Worm (Caenorhabditis elegans) whole organism, mixed stage, embryonic: ENCODE results near the gene Y102A5C.2.

Experiments used
- ceh-83 ChIP-seq: fragments of 200-800 bp; sonication (Bioruptor generic); optimal IDR thresholded peaks from 2 replicates; lab custom pipeline; 2018; ENCODE audit warnings: mild to moderate bottlenecking, missing genetic modification characterization, missing compliant biosample characterization
- nhr-76 ChIP-seq: sonication (generic microtip); optimal IDR thresholded peaks from 2 replicates; lab custom pipeline; 2017; ENCODE audit warnings: missing biosample characterization, missing genetic modification characterization

Gene Y102A5C.2

DNA sequence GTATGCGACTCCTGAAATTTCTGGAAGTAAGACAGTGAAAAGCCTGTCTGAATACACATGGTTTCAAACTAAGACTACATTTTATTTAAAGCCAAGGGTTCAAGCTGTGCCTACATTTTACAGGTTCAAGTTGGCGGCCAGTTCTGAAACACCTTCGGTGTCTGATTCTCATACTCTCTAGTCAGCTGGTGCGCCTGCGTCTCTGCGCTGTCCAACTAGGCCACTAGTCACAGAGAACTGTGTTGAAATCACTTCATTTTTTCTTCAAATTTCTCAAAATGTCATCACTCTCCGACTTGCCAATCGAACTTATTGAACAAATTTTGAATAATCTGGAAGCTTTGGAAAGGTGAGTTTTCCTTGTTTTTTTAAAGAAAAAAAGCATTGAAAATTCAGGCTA, 48.1 kb downstream of the Y102A5C.2 start, which contains the start of gene fbxa-90:
Gene fbxa-90 (plus strand): TSS at position 179 of the 400 bp plus-strand sequence.
- TF ChIP-seq ceh-83 (GFP tag; lab: Kevin White, UChicago) (no peak), nhr-76 (tag; lab: Kevin White, UChicago) (no peak)
- TF ChIP-seq, all 35 proteins: peak for 0
